Worm (Caenorhabditis elegans) whole organism, L1 larva: ENCODE measurements around the gene fbxb-75.

Source experiments
- C04F5.9 ChIP-seq: sonication (generic microtip); optimal IDR thresholded peaks from 2 replicates; lab custom pipeline; 2016; ENCODE audit warnings: missing genetic modification characterization, missing compliant biosample characterization
- C16A3.4 ChIP-seq: fragments of 150-350 bp; optimal IDR thresholded peaks from 2 replicates; lab custom pipeline; 2014; ENCODE audit warnings: missing biosample characterization, missing genetic modification characterization
- ama-1 ChIP-seq: fragments of 150-350 bp; optimal IDR thresholded peaks from 2 replicates; lab custom pipeline; 2014
- ceh-8 ChIP-seq: fragments of 200-800 bp; sonication (Bioruptor generic); optimal IDR thresholded peaks from 2 replicates; lab custom pipeline; 2018; ENCODE audit warnings: mild to moderate bottlenecking, missing genetic modification characterization, moderate library complexity, missing compliant biosample characterization
- ceh-82 ChIP-seq, 3 experiments: fragments of 150-350 bp in 1 of 3; sonication (generic microtip) in 2 of 3; optimal IDR thresholded peaks; 2 replicates each; lab custom pipeline; 2014 to 2017; ENCODE audit warnings: missing biosample characterization in 3 of 3, missing genetic modification characterization in 3 of 3
- ceh-88 ChIP-seq: fragments of 200-800 bp; sonication (Bioruptor generic); IDR thresholded peaks from 2 replicates; pipeline ENCODE4 v1.3.6; 2022; ENCODE audit warnings: missing genetic modification characterization, missing compliant biosample characterization
- dsc-1 ChIP-seq: sonication (generic microtip); optimal IDR thresholded peaks from 2 replicates; lab custom pipeline; 2016; ENCODE audit warnings: mild to moderate bottlenecking, missing genetic modification characterization, missing compliant biosample characterization
- efl-1 ChIP-seq, 4 experiments: fragments of 150-350 bp; optimal IDR thresholded peaks in 3 of 4; peaks in 1 of 4; 1 replicate in 1 of 4; 2 replicates in 3 of 4; lab custom pipeline; 2014; ENCODE audit warnings: missing biosample characterization in 2 of 4, missing genetic modification characterization in 2 of 4, missing genetic modification reagents in 2 of 4
- efl-3 ChIP-seq: fragments of 200-800 bp; sonication (Bioruptor generic); optimal IDR thresholded peaks from 2 replicates; lab custom pipeline; 2018; ENCODE audit warnings: mild to moderate bottlenecking, missing genetic modification characterization, missing compliant biosample characterization
- elt-2 ChIP-seq: sonication (generic microtip); optimal IDR thresholded peaks from 2 replicates; lab custom pipeline; 2016; ENCODE audit warnings: missing genetic modification characterization, mild to moderate bottlenecking, inconsistent platforms, missing compliant biosample characterization, missing genetic modification reagents
- ets-5 ChIP-seq: fragments of 200-800 bp; sonication (Bioruptor generic); IDR thresholded peaks from 2 replicates; pipeline ENCODE4 v1.3.6; 2022; ENCODE audit warnings: missing genetic modification characterization, missing compliant biosample characterization
- fkh-4 ChIP-seq: sonication (generic microtip); optimal IDR thresholded peaks from 2 replicates; lab custom pipeline; 2016; ENCODE audit warnings: missing compliant biosample characterization, missing genetic modification characterization, borderline replicate concordance
- fkh-8 ChIP-seq: sonication (generic microtip); optimal IDR thresholded peaks from 2 replicates; lab custom pipeline; 2016; ENCODE audit warnings: mild to moderate bottlenecking, missing genetic modification characterization, missing compliant biosample characterization
- hlh-4 ChIP-seq: sonication (generic microtip); optimal IDR thresholded peaks from 2 replicates; lab custom pipeline; 2016; ENCODE audit warnings: mild to moderate bottlenecking, missing genetic modification characterization, missing compliant biosample characterization
- isw-1 ChIP-seq: fragments of 200-800 bp; sonication (Bioruptor generic); IDR thresholded peaks from 2 replicates; pipeline ENCODE4 v1.3.6; 2022; ENCODE audit warnings: missing genetic modification characterization, missing compliant biosample characterization
- jun-1 ChIP-seq: fragments of 150-350 bp; optimal IDR thresholded peaks from 2 replicates; lab custom pipeline; 2014; ENCODE audit warnings: missing biosample characterization, missing genetic modification reagents, missing genetic modification characterization
- lin-14 ChIP-seq: fragments of 200-800 bp; sonication (Bioruptor generic); optimal IDR thresholded peaks from 2 replicates; lab custom pipeline; 2018; ENCODE audit warnings: mild to moderate bottlenecking, missing genetic modification characterization, moderate library complexity, missing compliant biosample characterization
- lin-15B ChIP-seq: fragments of 150-350 bp; sonication (generic microtip); optimal IDR thresholded peaks from 3 replicates; lab custom pipeline; 2014; ENCODE audit warnings: missing biosample characterization, missing genetic modification characterization
- lin-35 ChIP-seq, 2 experiments: fragments of 150-350 bp; optimal IDR thresholded peaks; 2 replicates each; lab custom pipeline; 2014; ENCODE audit warnings: missing biosample characterization in 2 of 2, missing genetic modification characterization in 2 of 2, missing genetic modification reagents in 2 of 2
- lin-39 ChIP-seq: fragments of 150-350 bp; optimal IDR thresholded peaks from 2 replicates; lab custom pipeline; 2014; ENCODE audit warnings: missing biosample characterization, missing genetic modification reagents, missing genetic modification characterization
- lir-3 ChIP-seq: sonication (generic microtip); optimal IDR thresholded peaks from 2 replicates; lab custom pipeline; 2016; ENCODE audit warnings: mild to moderate bottlenecking, missing genetic modification characterization, moderate library complexity, missing compliant biosample characterization; ENCODE audit not compliant: poor library complexity
- lsy-2 ChIP-seq, 2 experiments: fragments of 150-350 bp; optimal IDR thresholded peaks; 2 replicates each; lab custom pipeline; 2014; ENCODE audit warnings: missing biosample characterization in 2 of 2, missing genetic modification characterization in 2 of 2
- mdl-1 ChIP-seq, 2 experiments: fragments of 150-350 bp; optimal IDR thresholded peaks; 2 replicates each; lab custom pipeline; 2014 to 2017; ENCODE audit warnings: missing biosample characterization in 2 of 2, missing genetic modification characterization in 2 of 2, inconsistent platforms in 1 of 2
- mef-2 ChIP-seq: fragments of 150-350 bp; optimal IDR thresholded peaks from 2 replicates; lab custom pipeline; 2014; ENCODE audit warnings: missing biosample characterization, missing genetic modification characterization
- mep-1 ChIP-seq: fragments of 150-350 bp; optimal IDR thresholded peaks from 2 replicates; lab custom pipeline; 2014; ENCODE audit warnings: missing biosample characterization, missing genetic modification characterization
- nhr-11 ChIP-seq: fragments of 150-350 bp; optimal IDR thresholded peaks from 2 replicates; lab custom pipeline; 2014; ENCODE audit warnings: missing biosample characterization, missing genetic modification characterization
- nhr-19 ChIP-seq: fragments of 200-800 bp; sonication (Bioruptor generic); conservative IDR thresholded peaks from 2 replicates; pipeline ENCODE4 v1.3.6; 2022; ENCODE audit warnings: missing genetic modification characterization, missing compliant biosample characterization
- nhr-20 ChIP-seq: sonication (generic microtip); optimal IDR thresholded peaks from 2 replicates; lab custom pipeline; 2016; ENCODE audit warnings: mild to moderate bottlenecking, missing genetic modification characterization, missing compliant biosample characterization
- nhr-28 ChIP-seq: fragments of 150-350 bp; optimal IDR thresholded peaks from 2 replicates; lab custom pipeline; 2014; ENCODE audit warnings: missing biosample characterization, missing genetic modification characterization
- nhr-47 ChIP-seq: sonication (generic microtip); optimal IDR thresholded peaks from 2 replicates; lab custom pipeline; 2016; ENCODE audit warnings: mild to moderate bottlenecking, missing genetic modification characterization, moderate library complexity, missing compliant biosample characterization
- nhr-71 ChIP-seq: sonication (generic microtip); optimal IDR thresholded peaks from 2 replicates; lab custom pipeline; 2016; ENCODE audit warnings: mild to moderate bottlenecking, missing genetic modification characterization, moderate library complexity, missing compliant biosample characterization
- nhr-84 ChIP-seq: sonication (generic microtip); optimal IDR thresholded peaks from 2 replicates; lab custom pipeline; 2017; ENCODE audit warnings: missing biosample characterization, missing genetic modification characterization
- nhr-85 ChIP-seq: sonication (generic microtip); peaks from one replicate; lab custom pipeline; 2016; ENCODE audit warnings: missing genetic modification characterization, inconsistent platforms, missing compliant biosample characterization
- nhr-90 ChIP-seq: sonication (generic microtip); optimal IDR thresholded peaks from 2 replicates; lab custom pipeline; 2016; ENCODE audit warnings: mild to moderate bottlenecking, missing genetic modification characterization, missing compliant biosample characterization; ENCODE audit not compliant: poor library complexity
- pag-3 ChIP-seq: sonication (generic microtip); optimal IDR thresholded peaks from 2 replicates; lab custom pipeline; 2017; ENCODE audit warnings: missing genetic modification characterization, mild to moderate bottlenecking, missing compliant biosample characterization, antibody characterized with exemption, borderline replicate concordance; ENCODE audit not compliant: insufficient read depth
- pax-3 ChIP-seq: fragments of 200-800 bp; sonication (Bioruptor generic); optimal IDR thresholded peaks from 2 replicates; lab custom pipeline; 2018; ENCODE audit warnings: mild to moderate bottlenecking, missing genetic modification characterization, moderate library complexity, missing compliant biosample characterization
- pqm-1 ChIP-seq: sonication (generic microtip); optimal IDR thresholded peaks from 3 replicates; lab custom pipeline; 2017; ENCODE audit warnings: missing biosample characterization, missing genetic modification characterization
- rnt-1 ChIP-seq: sonication (generic microtip); optimal IDR thresholded peaks from 2 replicates; lab custom pipeline; 2016; ENCODE audit warnings: mild to moderate bottlenecking, missing genetic modification characterization, moderate library complexity, missing compliant biosample characterization
- skn-1 ChIP-seq: fragments of 150-350 bp; optimal IDR thresholded peaks from 2 replicates; lab custom pipeline; 2014; ENCODE audit warnings: missing biosample characterization, missing genetic modification characterization
- sptf-1 ChIP-seq: fragments of 150-350 bp; optimal IDR thresholded peaks from 2 replicates; lab custom pipeline; 2014; ENCODE audit warnings: missing biosample characterization, missing genetic modification characterization
- sup-37 ChIP-seq: fragments of 200-800 bp; sonication (Bioruptor generic); optimal IDR thresholded peaks from 2 replicates; lab custom pipeline; 2018; ENCODE audit warnings: mild to moderate bottlenecking, missing genetic modification characterization, missing compliant biosample characterization
- swsn-7 ChIP-seq: sonication (generic microtip); optimal IDR thresholded peaks from 2 replicates; lab custom pipeline; 2016; ENCODE audit warnings: missing genetic modification characterization, missing compliant biosample characterization
- tbx-2 ChIP-seq: sonication (generic microtip); optimal IDR thresholded peaks from 2 replicates; lab custom pipeline; 2016; ENCODE audit warnings: missing genetic modification characterization, missing compliant biosample characterization
- unc-30 ChIP-seq: sonication (generic microtip); optimal IDR thresholded peaks from 2 replicates; lab custom pipeline; 2017; ENCODE audit warnings: missing biosample characterization, missing genetic modification characterization
- unc-98 ChIP-seq: fragments of 200-800 bp; sonication (Bioruptor generic); IDR thresholded peaks from 2 replicates; pipeline ENCODE4 v1.3.6; 2022; ENCODE audit warnings: missing genetic modification characterization, missing compliant biosample characterization
- zag-1 ChIP-seq: fragments of 150-350 bp; optimal IDR thresholded peaks from 2 replicates; lab custom pipeline; 2014; ENCODE audit warnings: missing biosample characterization, missing genetic modification characterization
- ztf-11 ChIP-seq, 2 experiments: sonication (generic microtip); optimal IDR thresholded peaks; 2 replicates each; lab custom pipeline; 2016 to 2017; ENCODE audit warnings: missing genetic modification characterization in 2 of 2, missing biosample characterization in 1 of 2, missing compliant biosample characterization in 1 of 2
- ztf-4 ChIP-seq: fragments of 150-350 bp; optimal IDR thresholded peaks from 2 replicates; lab custom pipeline; 2014; ENCODE audit warnings: missing biosample characterization, missing genetic modification characterization

Gene fbxb-75

ce11 chrIV:4469055-4469454 is 28.1 kb upstream of the fbxb-75 start:
- TF ChIP-seq efl-1 (optimal IDR thresholded peaks at IDR 0.05; lab: Kevin White, UChicago) (no peak), efl-1 (GFP tag; optimal IDR thresholded peaks at IDR 0.05 in 1 of 2; lab: Kevin White, UChicago) (peak in 1 of 2 experiments; percentile 86), ztf-11 (tag; optimal IDR thresholded peaks at IDR 0.05; lab: Kevin White, UChicago) (no peak)

ce11 chrIV:4468046-4468727 is 27.2 kb upstream of the fbxb-75 start:
- TF ChIP-seq C16A3.4 (peak; percentile 1), hlh-4 (tag; lab: Kevin White, UChicago) (no peak), pag-3 (no peak), efl-3 (GFP tag; lab: Kevin White, UChicago) (no peak), ceh-8 (GFP tag; lab: Kevin White, UChicago) (peak; percentile 7), jun-1 (tag; lab: Kevin White, UChicago) (no peak), lin-15B (no peak), efl-1 (optimal IDR thresholded peaks at IDR 0.05; lab: Kevin White, UChicago) (peak in 1 of 2 experiments; percentile 17), efl-1 (GFP tag; optimal IDR thresholded peaks at IDR 0.05 in 1 of 2; lab: Kevin White, UChicago) (peak in 1 of 2 experiments; percentile 91), fkh-4 (tag; lab: Kevin White, UChicago) (no peak), ceh-88 (GFP tag; lab: Robert Waterston, UW) (0 out of 2 replicates have a peak, but pooled peaks have one; percentile 51), lin-14 (peak; percentile 38), mef-2 (tag; lab: Kevin White, UChicago) (no peak), pqm-1 (tag; lab: Kevin White, UChicago) (no peak), dsc-1 (tag; lab: Kevin White, UChicago) (no peak), fkh-8 (peak; percentile 24), sup-37 (GFP tag; lab: Kevin White, UChicago) (peak; percentile 42), nhr-20 (tag; lab: Kevin White, UChicago) (peak; percentile 20), nhr-90 (peak; percentile 56), ztf-11 (tag; optimal IDR thresholded peaks at IDR 0.05; lab: Kevin White, UChicago) (peak in 1 of 2 experiments; percentile 11), sptf-1 (tag; lab: Kevin White, UChicago) (no peak), rnt-1 (no peak), ceh-82 (tag; optimal IDR thresholded peaks at IDR 0.05; lab: Kevin White, UChicago) (no peak), nhr-19 (peak; percentile 29), unc-30 (no peak), tbx-2 (tag; lab: Kevin White, UChicago) (peak; percentile 17), skn-1 (tag; lab: Kevin White, UChicago) (no peak), mep-1 (tag; lab: Kevin White, UChicago) (no peak), unc-98 (no peak), lin-35 (GFP tag; optimal IDR thresholded peaks at IDR 0.05; lab: Kevin White, UChicago) (peak in 1 of 2 experiments; percentile 27), nhr-28 (tag; lab: Kevin White, UChicago) (no peak), nhr-85 (tag; lab: Kevin White, UChicago) (peak; percentile 50), nhr-84 (tag; lab: Kevin White, UChicago) (no peak), nhr-71 (peak; percentile 56), zag-1 (tag; lab: Kevin White, UChicago) (no peak), swsn-7 (tag; lab: Kevin White, UChicago) (peak; percentile 19), isw-1 (GFP tag; lab: Robert Waterston, UW) (no peak), lsy-2 (tag; optimal IDR thresholded peaks at IDR 0.05; lab: Kevin White, UChicago) (no peak), lin-39 (no peak), mdl-1 (tag; optimal IDR thresholded peaks at IDR 0.05; lab: Kevin White, UChicago) (no peak), C04F5.9 (tag; lab: Kevin White, UChicago) (no peak), elt-2 (tag; lab: Kevin White, UChicago) (peak; percentile 30), nhr-47 (tag; lab: Kevin White, UChicago) (peak; percentile 33), lir-3 (tag; lab: Kevin White, UChicago) (no peak), ztf-4 (peak; percentile 39), pax-3 (tag; lab: Kevin White, UChicago) (peak; percentile 28), nhr-11 (no peak), ets-5 (no peak), ama-1 (lab: Kevin White, UChicago) (peak; percentile 95)
